Fruit fly (Drosophila melanogaster): ENCODE results near the gene CG43085.

The CG43085 gene

dm6 chr3L:17606629-17607287 lies 39.8 kb downstream of the CG43085 start:
- TF ChIP-seq noc (tag; optimal IDR thresholded peaks at IDR 0.05): no peak

dm6 chr3L:17604891-17605290 lies 41.6 kb downstream of the CG43085 start:
- no peak for TF ChIP-seq noc (tag; optimal IDR thresholded peaks at IDR 0.05)

- TF ChIP-seq noc (tag; optimal IDR thresholded peaks at IDR 0.05): no peak
Measured at dm6 chr3L:17603528-17604414, 42.8 kb downstream of the CG43085 start.

DNA sequence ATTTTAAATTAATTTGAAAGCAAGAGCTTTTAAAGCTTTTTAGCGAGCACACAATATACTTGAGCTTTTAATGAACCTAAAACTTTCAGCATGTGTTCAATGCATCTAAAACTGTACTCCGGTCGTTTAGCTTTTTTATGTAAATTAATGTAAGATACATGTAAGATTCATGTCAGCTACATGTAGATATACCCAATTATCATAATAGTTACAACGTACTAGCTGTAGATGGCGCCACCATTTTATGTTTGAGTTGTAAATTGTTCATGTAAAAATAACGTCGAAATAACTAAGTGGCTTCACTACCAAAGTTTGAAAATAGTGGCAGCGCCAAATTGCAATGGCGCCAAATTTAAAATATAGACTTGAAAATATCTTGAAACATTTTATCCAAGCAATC lies 49.6 kb downstream of the CG43085 start:
- no peak for TF ChIP-seq noc (tag; optimal IDR thresholded peaks at IDR 0.05)

dm6 chr3L:17595810-17596561 lies 50.6 kb downstream of the CG43085 start:
- TF ChIP-seq noc (tag; optimal IDR thresholded peaks at IDR 0.05): no peak
